Fruit fly (Drosophila melanogaster) whole organism, embryonic: Measurements from ENCODE around the gene CG34030.
A peak's percentile ranks its signal among the peaks of the same experiment; 100 is the strongest.

ENCODE experiments used
- Abd-B ChIP-seq: fragments of 200-800 bp; sonication (Bioruptor generic); optimal IDR thresholded peaks from 2 replicates; lab custom pipeline; 2018; ENCODE audit warnings: missing biosample characterization, mild to moderate bottlenecking, missing genetic modification characterization, moderate library complexity
- Bdp1 ChIP-seq: fragments of 200-800 bp; sonication (Bioruptor generic); optimal IDR thresholded peaks from 3 replicates; lab custom pipeline; 2016; ENCODE audit warnings: missing biosample characterization, missing genetic modification characterization
- CG10431 ChIP-seq: fragments of 200-800 bp; sonication (Bioruptor generic); optimal IDR thresholded peaks from 3 replicates; lab custom pipeline; 2018; ENCODE audit warnings: missing biosample characterization, mild to moderate bottlenecking, missing genetic modification characterization
- CG11085 ChIP-seq: fragments of 200-800 bp; sonication (Bioruptor generic); IDR thresholded peaks from 2 replicates; pipeline ENCODE4 v1.3.6; 2022; ENCODE audit warnings: missing biosample characterization, missing genetic modification characterization
- CG11247 ChIP-seq: fragments of 200-800 bp; sonication (Bioruptor generic); IDR thresholded peaks from 2 replicates; pipeline ENCODE4 v1.3.6; 2022; ENCODE audit warnings: missing biosample characterization, missing genetic modification characterization
- CG12391 ChIP-seq: fragments of 200-800 bp; sonication (Bioruptor generic); optimal IDR thresholded peaks from 3 replicates; lab custom pipeline; 2018; ENCODE audit warnings: missing biosample characterization, mild to moderate bottlenecking, missing genetic modification characterization, moderate library complexity
- CG1602 ChIP-seq: fragments of 200-800 bp; sonication (Bioruptor generic); optimal IDR thresholded peaks from 3 replicates; lab custom pipeline; 2016; ENCODE audit warnings: missing biosample characterization, missing genetic modification characterization
- CG16813 ChIP-seq: fragments of 200-800 bp; sonication (Bioruptor generic); IDR thresholded peaks from 3 replicates; pipeline ENCODE4 v1.3.6; 2022; ENCODE audit warnings: missing biosample characterization, missing genetic modification characterization; ENCODE audit not compliant: partially characterized antibody
- CG17328 ChIP-seq: fragments of 200-800 bp; sonication (Bioruptor generic); IDR thresholded peaks from 2 replicates; pipeline ENCODE4 v1.3.6; 2022; ENCODE audit warnings: missing biosample characterization, missing genetic modification characterization
- CG17385 ChIP-seq: fragments of 200-800 bp; sonication (Bioruptor generic); optimal IDR thresholded peaks from 3 replicates; lab custom pipeline; 2018; ENCODE audit warnings: missing biosample characterization, mild to moderate bottlenecking, missing genetic modification characterization
- CG17568 ChIP-seq: fragments of 200-800 bp; sonication (Bioruptor generic); optimal IDR thresholded peaks from 2 replicates; lab custom pipeline; 2018; ENCODE audit warnings: missing biosample characterization, mild to moderate bottlenecking, missing genetic modification characterization, moderate library complexity
- CG17802 ChIP-seq: fragments of 200-800 bp; sonication (Bioruptor generic); optimal IDR thresholded peaks from 2 replicates; lab custom pipeline; 2018; ENCODE audit warnings: missing biosample characterization, mild to moderate bottlenecking, missing genetic modification characterization, moderate library complexity
- CG30403 ChIP-seq: fragments of 200-800 bp; sonication (Bioruptor generic); optimal IDR thresholded peaks from 3 replicates; lab custom pipeline; 2016; ENCODE audit warnings: missing biosample characterization, missing genetic modification characterization
- CG33213 ChIP-seq: fragments of 200-800 bp; sonication (Bioruptor generic); optimal IDR thresholded peaks from 3 replicates; lab custom pipeline; 2016; ENCODE audit warnings: missing biosample characterization, missing genetic modification characterization
- CG4360 ChIP-seq: fragments of 200-800 bp; sonication (Bioruptor generic); IDR thresholded peaks from 2 replicates; pipeline ENCODE4 v1.3.6; 2022; ENCODE audit warnings: missing biosample characterization, missing genetic modification characterization
- CG43689 ChIP-seq: fragments of 200-800 bp; sonication (Bioruptor generic); IDR thresholded peaks from 2 replicates; pipeline ENCODE4 v1.3.6; 2022; ENCODE audit warnings: missing biosample characterization, missing genetic modification characterization
- CG5245 ChIP-seq: fragments of 200-800 bp; sonication (Bioruptor generic); optimal IDR thresholded peaks from 3 replicates; lab custom pipeline; 2016; ENCODE audit warnings: missing biosample characterization, missing genetic modification characterization
- CG6683 ChIP-seq: fragments of 200-800 bp; sonication (Bioruptor generic); optimal IDR thresholded peaks from 2 replicates; lab custom pipeline; 2017; ENCODE audit warnings: missing biosample characterization, mild to moderate bottlenecking, missing genetic modification characterization, missing genetic modification reagents
- CG6854 ChIP-seq: fragments of 200-800 bp; sonication (Bioruptor generic); optimal IDR thresholded peaks from 3 replicates; lab custom pipeline; 2017; ENCODE audit warnings: missing biosample characterization, mild to moderate bottlenecking, missing genetic modification characterization
- CG7839 ChIP-seq: fragments of 200-800 bp; sonication (Bioruptor generic); optimal IDR thresholded peaks from 3 replicates; lab custom pipeline; 2018; ENCODE audit warnings: missing biosample characterization, mild to moderate bottlenecking, missing genetic modification characterization, moderate library complexity
- CG9876 ChIP-seq: fragments of 200-800 bp; sonication (Bioruptor generic); optimal IDR thresholded peaks from 2 replicates; lab custom pipeline; 2016; ENCODE audit warnings: missing biosample characterization, missing genetic modification characterization
- Drgx ChIP-seq: fragments of 200-800 bp; sonication (Bioruptor generic); IDR thresholded peaks from 2 replicates; pipeline ENCODE4 v1.3.6; 2022; ENCODE audit warnings: missing biosample characterization, missing genetic modification characterization
- Elba2 ChIP-seq: fragments of 200-800 bp; sonication (Bioruptor generic); optimal IDR thresholded peaks from 3 replicates; lab custom pipeline; 2016; ENCODE audit warnings: missing biosample characterization, missing genetic modification characterization
- HLH4C ChIP-seq: fragments of 200-800 bp; sonication (Bioruptor generic); IDR thresholded peaks from 3 replicates; pipeline ENCODE4 v1.3.6; 2022; ENCODE audit warnings: missing biosample characterization, missing genetic modification characterization; ENCODE audit not compliant: partially characterized antibody
- HLH54F ChIP-seq: fragments of 200-800 bp; sonication (Bioruptor generic); optimal IDR thresholded peaks from 3 replicates; lab custom pipeline; 2016; ENCODE audit warnings: missing biosample characterization, missing genetic modification characterization
- HmgZ ChIP-seq: fragments of 200-800 bp; sonication (Bioruptor generic); optimal IDR thresholded peaks from 2 replicates; lab custom pipeline; 2018; ENCODE audit warnings: missing biosample characterization, mild to moderate bottlenecking, missing genetic modification characterization
- Kr ChIP-seq: fragments of 200-800 bp; sonication (Bioruptor generic); optimal IDR thresholded peaks from 2 replicates; lab custom pipeline; 2017; ENCODE audit warnings: missing biosample characterization, mild to moderate bottlenecking, missing genetic modification characterization
- Lpt ChIP-seq: fragments of >200 bp; optimal IDR thresholded peaks from 2 replicates; lab custom pipeline; 2018; ENCODE audit warnings: missing biosample characterization, missing genetic modification characterization
- Nf-YA ChIP-seq: fragments of 200-800 bp; sonication (Bioruptor generic); IDR thresholded peaks from 2 replicates; pipeline ENCODE4 v1.3.6; 2022; ENCODE audit warnings: missing biosample characterization, missing genetic modification characterization
- Oaz ChIP-seq: fragments of 200-800 bp; sonication (Bioruptor generic); IDR thresholded peaks from 2 replicates; pipeline ENCODE4 v1.3.6; 2022; ENCODE audit warnings: missing biosample characterization, missing genetic modification characterization
- Sox100B ChIP-seq: fragments of 200-800 bp; sonication (Bioruptor generic); optimal IDR thresholded peaks from 3 replicates; lab custom pipeline; 2018; ENCODE audit warnings: missing biosample characterization, mild to moderate bottlenecking, missing genetic modification characterization
- TFAM ChIP-seq: fragments of 200-800 bp; sonication (Bioruptor generic); optimal IDR thresholded peaks from 2 replicates; lab custom pipeline; 2017; ENCODE audit warnings: missing biosample characterization, missing genetic modification characterization, inconsistent platforms
- ase ChIP-seq: fragments of 200-800 bp; sonication (Bioruptor generic); IDR thresholded peaks from 3 replicates; pipeline ENCODE4 v1.3.6; 2022; ENCODE audit warnings: missing biosample characterization, missing genetic modification characterization
- az2 ChIP-seq: fragments of 200-800 bp; sonication (Bioruptor generic); optimal IDR thresholded peaks from 3 replicates; lab custom pipeline; 2016; ENCODE audit warnings: missing biosample characterization, missing genetic modification characterization
- btn ChIP-seq: fragments of 200-800 bp; sonication (Bioruptor generic); optimal IDR thresholded peaks from 2 replicates; lab custom pipeline; 2016; ENCODE audit warnings: missing biosample characterization, missing genetic modification characterization
- dysf ChIP-seq: fragments of 200-800 bp; sonication (Bioruptor generic); IDR thresholded peaks from 3 replicates; pipeline ENCODE4 v1.3.6; 2022; ENCODE audit warnings: missing biosample characterization, missing genetic modification characterization
- fd102C ChIP-seq: fragments of 200-800 bp; sonication (Bioruptor generic); optimal IDR thresholded peaks from 2 replicates; lab custom pipeline; 2018; ENCODE audit warnings: missing biosample characterization, mild to moderate bottlenecking, missing genetic modification characterization, moderate library complexity
- fru ChIP-seq: fragments of >200 bp; optimal IDR thresholded peaks from 2 replicates; lab custom pipeline; 2017
- ftz-f1 ChIP-seq: fragments of 200-800 bp; sonication (Bioruptor generic); optimal IDR thresholded peaks from 2 replicates; lab custom pipeline; 2016; ENCODE audit warnings: missing biosample characterization, missing genetic modification characterization
- grn ChIP-seq: fragments of 200-800 bp; sonication (Bioruptor generic); optimal IDR thresholded peaks from 3 replicates; lab custom pipeline; 2017; ENCODE audit warnings: missing biosample characterization, missing genetic modification characterization
- lola ChIP-seq, 3 experiments: fragments of >200 bp in 2 of 3; fragments of 200-800 bp in 1 of 3; sonication (Bioruptor generic) in 1 of 3; optimal IDR thresholded peaks; 2 replicates each; lab custom pipeline; 2017 to 2019; ENCODE audit warnings: missing biosample characterization in 3 of 3, missing genetic modification characterization in 3 of 3, mild to moderate bottlenecking in 1 of 3, moderate library complexity in 1 of 3
- maf-S ChIP-seq: fragments of 200-800 bp; sonication (Bioruptor generic); optimal IDR thresholded peaks from 2 replicates; lab custom pipeline; 2016; ENCODE audit warnings: missing biosample characterization, missing genetic modification characterization
- mam ChIP-seq: fragments of 200-800 bp; sonication (Bioruptor generic); optimal IDR thresholded peaks from 3 replicates; lab custom pipeline; 2016; ENCODE audit warnings: missing biosample characterization, missing genetic modification characterization
- nau ChIP-seq: fragments of 200-800 bp; sonication (Bioruptor generic); optimal IDR thresholded peaks from 3 replicates; lab custom pipeline; 2017; ENCODE audit warnings: missing biosample characterization, mild to moderate bottlenecking, missing genetic modification characterization, missing genetic modification reagents
- phol ChIP-seq: fragments of 200-800 bp; sonication (Bioruptor generic); optimal IDR thresholded peaks from 3 replicates; lab custom pipeline; 2018; ENCODE audit warnings: missing biosample characterization, mild to moderate bottlenecking, missing genetic modification characterization, moderate library complexity
- repo ChIP-seq: fragments of 200-800 bp; sonication (Bioruptor generic); optimal IDR thresholded peaks from 2 replicates; lab custom pipeline; 2016; ENCODE audit warnings: missing biosample characterization, missing genetic modification characterization
- slp2 ChIP-seq: fragments of 200-800 bp; sonication (Bioruptor generic); optimal IDR thresholded peaks from 2 replicates; lab custom pipeline; 2016; ENCODE audit warnings: missing biosample characterization, missing genetic modification characterization
- sqz ChIP-seq: fragments of 200-800 bp; sonication (Bioruptor generic); optimal IDR thresholded peaks from 3 replicates; lab custom pipeline; 2018; ENCODE audit warnings: missing biosample characterization, mild to moderate bottlenecking, missing genetic modification characterization
- sr ChIP-seq: fragments of 200-800 bp; sonication (Bioruptor generic); IDR thresholded peaks from 3 replicates; pipeline ENCODE4 v1.3.6; 2022; ENCODE audit warnings: missing biosample characterization, missing genetic modification characterization
- stwl ChIP-seq: fragments of 200-800 bp; sonication (Bioruptor generic); optimal IDR thresholded peaks from 3 replicates; lab custom pipeline; 2018; ENCODE audit warnings: missing biosample characterization, mild to moderate bottlenecking, missing genetic modification characterization, moderate library complexity
- vnd ChIP-seq: fragments of 200-800 bp; sonication (Bioruptor generic); IDR thresholded peaks from 3 replicates; pipeline ENCODE4 v1.3.6; 2022; ENCODE audit warnings: missing biosample characterization, missing genetic modification characterization; ENCODE audit not compliant: partially characterized antibody
- wek ChIP-seq: fragments of 200-800 bp; sonication (Bioruptor generic); optimal IDR thresholded peaks from 3 replicates; lab custom pipeline; 2018; ENCODE audit warnings: missing biosample characterization, mild to moderate bottlenecking, missing genetic modification characterization, moderate library complexity

CG34030 gene

DNA sequence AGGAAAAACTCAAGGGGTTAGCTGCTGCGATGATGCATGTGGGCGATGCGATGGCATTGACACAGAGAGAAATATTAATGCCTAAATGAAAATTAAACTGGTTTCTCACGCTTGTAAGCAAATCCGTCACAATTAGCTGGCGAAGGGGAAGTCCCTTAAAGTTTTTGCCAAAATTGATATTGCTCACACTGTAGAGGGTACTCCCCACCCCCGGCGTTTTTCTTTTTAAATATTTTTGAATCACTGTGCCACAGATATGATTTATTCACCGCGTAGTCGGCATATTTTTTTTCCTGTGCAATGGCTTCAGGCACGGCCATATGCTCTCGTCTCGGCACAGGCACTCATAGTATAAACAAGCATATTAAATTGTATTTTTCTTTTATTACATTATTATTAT, 12.3 kb upstream of the CG34030 start:
- TF ChIP-seq mam (no peak), CG33213 (GFP tag; lab: Kevin White, UChicago) (no peak), stwl (tag; lab: Kevin White, UChicago) (no peak), ase (GFP tag; lab: Robert Waterston, UW) (no peak), fru (lab: Kevin White, UChicago) (no peak), maf-S (GFP tag; lab: Kevin White, UChicago) (no peak), repo (no peak), Bdp1 (GFP tag; lab: Kevin White, UChicago) (no peak), CG6683 (GFP tag; lab: Kevin White, UChicago) (no peak), TFAM (no peak), CG17385 (GFP tag; lab: Kevin White, UChicago) (no peak), sr (GFP tag; lab: Robert Waterston, UW) (peak; percentile 38; the same call in 1 of the 3 replicates), CG9876 (GFP tag; lab: Kevin White, UChicago) (no peak), Abd-B (GFP tag; lab: Kevin White, UChicago) (no peak), CG10431 (GFP tag; lab: Kevin White, UChicago) (no peak), HLH4C (GFP tag; lab: Robert Waterston, UW) (no peak), dysf (GFP tag; lab: Robert Waterston, UW) (peak; percentile 62; the same call in 2 of the 3 replicates), fd102C (GFP tag; lab: Kevin White, UChicago) (no peak), Kr (GFP tag; lab: Kevin White, UChicago) (no peak), CG6854 (GFP tag; lab: Kevin White, UChicago) (no peak), CG17568 (no peak), HmgZ (tag; lab: Kevin White, UChicago) (no peak), HLH54F (GFP tag; lab: Kevin White, UChicago) (no peak), CG30403 (GFP tag; lab: Kevin White, UChicago) (no peak), CG4360 (GFP tag; lab: Robert Waterston, UW) (no peak), CG17328 (GFP tag; lab: Robert Waterston, UW) (no peak), nau (no peak), phol (tag; lab: Kevin White, UChicago) (peak; percentile 33), CG43689 (GFP tag; lab: Robert Waterston, UW) (no peak), CG11085 (GFP tag; lab: Robert Waterston, UW) (no peak), Lpt (no peak), CG5245 (GFP tag; lab: Kevin White, UChicago) (no peak), ftz-f1 (GFP tag; lab: Kevin White, UChicago) (no peak), wek (GFP tag; lab: Kevin White, UChicago) (no peak), slp2 (GFP tag; lab: Kevin White, UChicago) (no peak), CG17802 (tag; lab: Kevin White, UChicago) (no peak), Drgx (GFP tag; lab: Robert Waterston, UW) (no peak), Elba2 (GFP tag; lab: Kevin White, UChicago) (no peak), grn (GFP tag; lab: Kevin White, UChicago) (no peak), CG12391 (tag; lab: Kevin White, UChicago) (no peak), Sox100B (peak; percentile 25), Oaz (no peak), Nf-YA (no peak), CG16813 (GFP tag; lab: Robert Waterston, UW) (no peak), CG1602 (GFP tag; lab: Kevin White, UChicago) (no peak), CG7839 (tag; lab: Kevin White, UChicago) (no peak), vnd (GFP tag; lab: Robert Waterston, UW) (no peak), az2 (GFP tag; lab: Kevin White, UChicago) (no peak), sqz (GFP tag; lab: Kevin White, UChicago) (no peak), lola (GFP tag; optimal IDR thresholded peaks at IDR 0.05; lab: Kevin White, UChicago) (no peak), btn (GFP tag; lab: Kevin White, UChicago) (no peak), CG11247 (GFP tag; lab: Robert Waterston, UW) (no peak)
